Fruit fly (Drosophila melanogaster) whole organism, embryonic: ENCODE data around the gene CG31897.

ENCODE experiments used
- CG10209 ChIP-seq: fragments of 200-800 bp; sonication (Bioruptor generic); optimal IDR thresholded peaks from 3 replicates; lab custom pipeline; 2017; ENCODE audit warnings: missing biosample characterization, mild to moderate bottlenecking, missing genetic modification characterization, missing genetic modification reagents
- CG10462 ChIP-seq: fragments of 200-800 bp; sonication (Bioruptor generic); optimal IDR thresholded peaks from 2 replicates; lab custom pipeline; 2016; ENCODE audit warnings: missing biosample characterization, missing genetic modification characterization
- CG10543 ChIP-seq: fragments of 200-800 bp; sonication (Bioruptor generic); optimal IDR thresholded peaks from 3 replicates; lab custom pipeline; 2017; ENCODE audit warnings: missing biosample characterization, mild to moderate bottlenecking, missing genetic modification characterization, moderate library complexity
- CG10959 ChIP-seq: fragments of 200-800 bp; sonication (Bioruptor generic); IDR thresholded peaks from 2 replicates; pipeline ENCODE4 v1.3.6; 2022; ENCODE audit warnings: missing biosample characterization, missing genetic modification characterization
- CG11456 ChIP-seq: fragments of 200-800 bp; sonication (Bioruptor generic); IDR thresholded peaks from 3 replicates; pipeline ENCODE4 v1.3.6; 2022; ENCODE audit warnings: missing biosample characterization, missing genetic modification characterization
- CG12219 ChIP-seq: fragments of 200-800 bp; sonication (Bioruptor generic); optimal IDR thresholded peaks from 3 replicates; lab custom pipeline; 2018; ENCODE audit warnings: missing biosample characterization, mild to moderate bottlenecking, missing genetic modification characterization
- CG13624 ChIP-seq: fragments of 200-800 bp; sonication (Bioruptor generic); optimal IDR thresholded peaks from 2 replicates; lab custom pipeline; 2016; ENCODE audit warnings: missing biosample characterization, missing genetic modification characterization
- CG14667 ChIP-seq: fragments of 200-800 bp; sonication (Bioruptor generic); IDR thresholded peaks from 2 replicates; pipeline ENCODE4 v1.3.6; 2022; ENCODE audit warnings: missing biosample characterization, missing genetic modification characterization
- CG14860 ChIP-seq: fragments of 200-800 bp; sonication (Bioruptor generic); IDR thresholded peaks from 3 replicates; pipeline ENCODE4 v1.3.6; 2022; ENCODE audit warnings: missing biosample characterization, missing genetic modification characterization; ENCODE audit not compliant: partially characterized antibody
- CG14965 ChIP-seq: fragments of 200-800 bp; sonication (Bioruptor generic); optimal IDR thresholded peaks from 2 replicates; lab custom pipeline; 2016; ENCODE audit warnings: missing biosample characterization, missing genetic modification characterization, borderline replicate concordance
- CG17802 ChIP-seq: fragments of 200-800 bp; sonication (Bioruptor generic); optimal IDR thresholded peaks from 2 replicates; lab custom pipeline; 2018; ENCODE audit warnings: missing biosample characterization, mild to moderate bottlenecking, missing genetic modification characterization, moderate library complexity
- CG17912 ChIP-seq: fragments of 200-800 bp; sonication (Bioruptor generic); optimal IDR thresholded peaks from 2 replicates; lab custom pipeline; 2018; ENCODE audit warnings: missing biosample characterization, mild to moderate bottlenecking, missing genetic modification characterization
- CG1792 ChIP-seq: fragments of 200-800 bp; sonication (Bioruptor generic); optimal IDR thresholded peaks from 2 replicates; lab custom pipeline; 2016; ENCODE audit warnings: missing biosample characterization, missing genetic modification characterization
- CG18011 ChIP-seq: fragments of 200-800 bp; sonication (Bioruptor generic); optimal IDR thresholded peaks from 2 replicates; lab custom pipeline; 2017; ENCODE audit warnings: missing biosample characterization, missing genetic modification characterization, mild to moderate bottlenecking, moderate library complexity, missing genotype
- CG1832 ChIP-seq: fragments of 200-800 bp; sonication (Bioruptor generic); optimal IDR thresholded peaks from 2 replicates; lab custom pipeline; 2017; ENCODE audit warnings: missing biosample characterization, mild to moderate bottlenecking, missing genetic modification characterization, inconsistent platforms
- CG30020 ChIP-seq: fragments of 200-800 bp; optimal IDR thresholded peaks from 2 replicates; lab custom pipeline; 2019; ENCODE audit warnings: missing biosample characterization, mild to moderate bottlenecking, missing genetic modification characterization, moderate library complexity
- CG3838 ChIP-seq: fragments of 200-800 bp; sonication (Bioruptor generic); optimal IDR thresholded peaks from 3 replicates; lab custom pipeline; 2016; ENCODE audit warnings: missing biosample characterization, missing genetic modification characterization
- CG4730 ChIP-seq: fragments of 200-800 bp; sonication (Bioruptor generic); IDR thresholded peaks from 2 replicates; pipeline ENCODE4 v1.3.6; 2022; ENCODE audit warnings: missing biosample characterization, missing genetic modification characterization
- CG5953 ChIP-seq: fragments of 200-800 bp; sonication (Bioruptor generic); IDR thresholded peaks from 2 replicates; pipeline ENCODE4 v1.3.6; 2022; ENCODE audit warnings: missing biosample characterization, missing genetic modification characterization
- CG6272 ChIP-seq: fragments of 200-800 bp; sonication (Bioruptor generic); IDR thresholded peaks from 2 replicates; pipeline ENCODE4 v1.3.6; 2022; ENCODE audit warnings: missing biosample characterization, missing genetic modification characterization
- CG7963 ChIP-seq: fragments of 200-800 bp; sonication (Bioruptor generic); IDR thresholded peaks from 3 replicates; pipeline ENCODE4 v1.3.6; 2022; ENCODE audit warnings: missing biosample characterization, missing genetic modification characterization; ENCODE audit not compliant: partially characterized antibody
- CG8388 ChIP-seq: fragments of 200-800 bp; sonication (Bioruptor generic); optimal IDR thresholded peaks from 2 replicates; lab custom pipeline; 2019; ENCODE audit warnings: missing biosample characterization, mild to moderate bottlenecking, missing genetic modification characterization, moderate library complexity
- CG9797 ChIP-seq: fragments of 200-800 bp; sonication (Bioruptor generic); optimal IDR thresholded peaks from 3 replicates; lab custom pipeline; 2018; ENCODE audit warnings: missing biosample characterization, mild to moderate bottlenecking, missing genetic modification characterization
- CG9817 ChIP-seq: fragments of 200-800 bp; sonication (Bioruptor generic); optimal IDR thresholded peaks from 2 replicates; lab custom pipeline; 2018; ENCODE audit warnings: missing biosample characterization, mild to moderate bottlenecking, missing genetic modification characterization, moderate library complexity
- CG9876 ChIP-seq: fragments of 200-800 bp; sonication (Bioruptor generic); optimal IDR thresholded peaks from 2 replicates; lab custom pipeline; 2016; ENCODE audit warnings: missing biosample characterization, missing genetic modification characterization
- D19B ChIP-seq: fragments of 200-800 bp; sonication (Bioruptor generic); optimal IDR thresholded peaks from 2 replicates; lab custom pipeline; 2017; ENCODE audit warnings: missing biosample characterization, mild to moderate bottlenecking, missing genetic modification characterization
- Dfd ChIP-seq, 2 experiments: fragments of >200 bp; optimal IDR thresholded peaks; 2 replicates each; lab custom pipeline; 2017; ENCODE audit warnings: missing biosample characterization in 2 of 2, missing genetic modification characterization in 2 of 2
- Doc2 ChIP-seq: fragments of 200-800 bp; sonication (Bioruptor generic); IDR thresholded peaks from 2 replicates; pipeline ENCODE4 v1.3.6; 2022; ENCODE audit warnings: missing biosample characterization, missing genetic modification characterization
- Fer1 ChIP-seq: fragments of 200-800 bp; sonication (Bioruptor generic); optimal IDR thresholded peaks from 2 replicates; lab custom pipeline; 2017; ENCODE audit warnings: missing biosample characterization, mild to moderate bottlenecking, missing genetic modification characterization
- H15 ChIP-seq: fragments of 200-800 bp; sonication (Bioruptor generic); IDR thresholded peaks from 3 replicates; pipeline ENCODE4 v1.3.6; 2022; ENCODE audit warnings: missing biosample characterization, missing genetic modification characterization
- Lim3 ChIP-seq: fragments of 200-800 bp; sonication (Bioruptor generic); IDR thresholded peaks from 2 replicates; pipeline ENCODE4 v1.3.6; 2022; ENCODE audit warnings: missing biosample characterization, missing genetic modification characterization
- Max ChIP-seq: fragments of 200-800 bp; sonication (Bioruptor generic); optimal IDR thresholded peaks from 2 replicates; lab custom pipeline; 2016; ENCODE audit warnings: missing biosample characterization, mild to moderate bottlenecking, missing genetic modification characterization
- Nf-YA ChIP-seq: fragments of 200-800 bp; sonication (Bioruptor generic); IDR thresholded peaks from 2 replicates; pipeline ENCODE4 v1.3.6; 2022; ENCODE audit warnings: missing biosample characterization, missing genetic modification characterization
- Ravus ChIP-seq: fragments of 200-800 bp; sonication (Bioruptor generic); IDR thresholded peaks from 2 replicates; pipeline ENCODE4 v1.3.6; 2022; ENCODE audit warnings: missing biosample characterization, missing genetic modification characterization
- Trl ChIP-seq, 3 experiments: fragments of >200 bp in 2 of 3; fragments of 200-800 bp in 1 of 3; sonication (Bioruptor generic) in 1 of 3; optimal IDR thresholded peaks; 2 replicates in 1 of 3; 3 replicates in 2 of 3; lab custom pipeline; 2016 to 2017; ENCODE audit warnings: missing biosample characterization in 1 of 3, missing genetic modification characterization in 1 of 3
- amos ChIP-seq: fragments of 200-800 bp; sonication (Bioruptor generic); IDR thresholded peaks from 2 replicates; pipeline ENCODE4 v1.3.6; 2022; ENCODE audit warnings: missing biosample characterization, missing genetic modification characterization; ENCODE audit not compliant: partially characterized antibody
- ara ChIP-seq: fragments of 200-800 bp; sonication (Bioruptor generic); IDR thresholded peaks from 2 replicates; pipeline ENCODE4 v1.3.6; 2022; ENCODE audit warnings: missing biosample characterization, missing genetic modification characterization
- ato ChIP-seq: fragments of 200-800 bp; sonication (Bioruptor generic); IDR thresholded peaks from 2 replicates; pipeline ENCODE4 v1.3.6; 2022; ENCODE audit warnings: missing biosample characterization, missing genetic modification characterization; ENCODE audit not compliant: partially characterized antibody
- crol ChIP-seq: fragments of 200-800 bp; sonication (Bioruptor generic); IDR thresholded peaks from 2 replicates; pipeline ENCODE4 v1.3.6; 2022; ENCODE audit warnings: missing biosample characterization, missing genetic modification characterization
- gcm ChIP-seq: fragments of 200-800 bp; sonication (Bioruptor generic); optimal IDR thresholded peaks from 2 replicates; lab custom pipeline; 2019; ENCODE audit warnings: missing biosample characterization, mild to moderate bottlenecking, missing genetic modification characterization, moderate library complexity
- grau ChIP-seq: fragments of 200-800 bp; optimal IDR thresholded peaks from 3 replicates; lab custom pipeline; 2019; ENCODE audit warnings: missing biosample characterization, mild to moderate bottlenecking, missing genetic modification characterization, moderate library complexity
- ham ChIP-seq: fragments of 200-800 bp; sonication (Bioruptor generic); IDR thresholded peaks from 2 replicates; pipeline ENCODE4 v1.3.6; 2022; ENCODE audit warnings: missing biosample characterization, missing genetic modification characterization
- lbe ChIP-seq: fragments of 200-800 bp; sonication (Bioruptor generic); optimal IDR thresholded peaks from 2 replicates; lab custom pipeline; 2016; ENCODE audit warnings: missing biosample characterization, mild to moderate bottlenecking, missing genetic modification characterization
- lmd ChIP-seq: fragments of 200-800 bp; sonication (Bioruptor generic); IDR thresholded peaks from 2 replicates; pipeline ENCODE4 v1.3.6; 2022; ENCODE audit warnings: missing biosample characterization, missing genetic modification characterization
- peb ChIP-seq: fragments of 200-800 bp; sonication (Bioruptor generic); IDR thresholded peaks from 2 replicates; pipeline ENCODE4 v1.3.6; 2022; ENCODE audit warnings: missing biosample characterization, missing genetic modification characterization
- psq ChIP-seq: fragments of 200-800 bp; sonication (Bioruptor generic); optimal IDR thresholded peaks from 2 replicates; lab custom pipeline; 2017; ENCODE audit warnings: missing biosample characterization, missing genetic modification characterization
- sna ChIP-seq: fragments of 200-800 bp; sonication (Bioruptor generic); IDR thresholded peaks from 2 replicates; pipeline ENCODE4 v1.3.6; 2022; ENCODE audit warnings: missing biosample characterization, missing genetic modification characterization; ENCODE audit not compliant: partially characterized antibody
- unpg ChIP-seq: fragments of 200-800 bp; sonication (Bioruptor generic); optimal IDR thresholded peaks from 3 replicates; lab custom pipeline; 2018; ENCODE audit warnings: missing biosample characterization, mild to moderate bottlenecking, missing genetic modification characterization, moderate library complexity
- yki ChIP-seq: fragments of >200 bp; optimal IDR thresholded peaks from 3 replicates; lab custom pipeline; 2018
- zf30C ChIP-seq: fragments of 200-800 bp; sonication (Bioruptor generic); optimal IDR thresholded peaks from 3 replicates; lab custom pipeline; 2018; ENCODE audit warnings: missing biosample characterization, mild to moderate bottlenecking, missing genetic modification characterization

The CG31897 gene

dm6 chr2L:8464107-8464582 lies 21.9 kb downstream of the CG31897 start, which contains the start of gene prg (continued):
- TF ChIP-seq Trl (optimal IDR thresholded peaks at IDR 0.05; lab: Kevin White, UChicago), result no peak
- TF ChIP-seq Trl (GFP tag; optimal IDR thresholded peaks at IDR 0.05; lab: Kevin White, UChicago), result peak; percentile 74
- TF ChIP-seq yki (lab: Kevin White, UChicago), result no peak
- peak; percentile 47 for TF ChIP-seq CG3838 (GFP tag; lab: Kevin White, UChicago)
- TF ChIP-seq ham (GFP tag; lab: Robert Waterston, UW), result no peak
- peak; percentile 94 for TF ChIP-seq CG14860 (GFP tag; lab: Robert Waterston, UW)
- TF ChIP-seq sna (GFP tag; lab: Robert Waterston, UW), result peak; percentile 96
- TF ChIP-seq CG9876, result no peak
- no peak for TF ChIP-seq CG14965 (GFP tag; lab: Kevin White, UChicago)
- peak; percentile 72; the same call in 2 of the 3 replicates for TF ChIP-seq CG11456 (GFP tag; lab: Robert Waterston, UW)
- no peak for TF ChIP-seq CG6272 (GFP tag; lab: Robert Waterston, UW)
- peak; percentile 38 for TF ChIP-seq CG18011 (GFP tag; lab: Kevin White, UChicago)
- peak; percentile 34 for TF ChIP-seq CG10462 (GFP tag; lab: Kevin White, UChicago)
- peak; percentile 77 for TF ChIP-seq unpg (GFP tag; lab: Kevin White, UChicago)
- TF ChIP-seq CG12219, result no peak
- peak; percentile 54 for TF ChIP-seq CG8388 (GFP tag; lab: Kevin White, UChicago)
- no peak for TF ChIP-seq CG4730 (GFP tag; lab: Robert Waterston, UW)
- no peak for TF ChIP-seq CG10959 (GFP tag; lab: Robert Waterston, UW)
- peak; percentile 72 for TF ChIP-seq CG10543
- no peak for TF ChIP-seq CG1832
- TF ChIP-seq CG14667 (GFP tag; lab: Robert Waterston, UW), result no peak
- no peak for TF ChIP-seq CG9797
- TF ChIP-seq lmd (GFP tag; lab: Robert Waterston, UW), result peak; percentile 26; the same call in 1 of the 2 replicates
- TF ChIP-seq Dfd (GFP tag; optimal IDR thresholded peaks at IDR 0.05; lab: Kevin White, UChicago), result no peak
- TF ChIP-seq grau, result peak; percentile 78
- peak; percentile 79 for TF ChIP-seq Fer1
- peak; percentile 49; the same call in 1 of the 3 replicates for TF ChIP-seq H15
- TF ChIP-seq CG10209 (GFP tag; lab: Kevin White, UChicago), result peak; percentile 43
- no peak for TF ChIP-seq Lim3 (GFP tag; lab: Robert Waterston, UW)
- TF ChIP-seq ato (GFP tag; lab: Robert Waterston, UW), result peak; percentile 97
- TF ChIP-seq CG5953 (GFP tag; lab: Robert Waterston, UW), result peak; percentile 18; the same call in 1 of the 2 replicates
- TF ChIP-seq CG30020 (tag; lab: Kevin White, UChicago), result peak; percentile 47
- TF ChIP-seq CG7963 (GFP tag; lab: Robert Waterston, UW), result peak; percentile 98
- TF ChIP-seq crol (GFP tag; lab: Robert Waterston, UW), result no peak
- peak; percentile 94 for TF ChIP-seq amos (GFP tag; lab: Robert Waterston, UW)
- peak; percentile 66 for TF ChIP-seq CG13624
- no peak for TF ChIP-seq CG17802
- TF ChIP-seq Ravus (GFP tag; lab: Robert Waterston, UW), result no peak
- peak; percentile 59 for TF ChIP-seq CG9817 (tag; lab: Kevin White, UChicago)
- no peak for TF ChIP-seq peb
- no peak for TF ChIP-seq zf30C
- 0 out of 2 replicates have a peak, but pooled peaks have one; percentile 26 for TF ChIP-seq ara (GFP tag; lab: Robert Waterston, UW)
- TF ChIP-seq Max (GFP tag; lab: Kevin White, UChicago), result peak; percentile 84
- no peak for TF ChIP-seq psq (GFP tag; lab: Kevin White, UChicago)
- TF ChIP-seq CG17912, result no peak
- peak; percentile 53 for TF ChIP-seq D19B (GFP tag; lab: Kevin White, UChicago)
- TF ChIP-seq CG1792, result peak; percentile 50
- TF ChIP-seq gcm (GFP tag; lab: Kevin White, UChicago), result peak; percentile 45
- no peak for TF ChIP-seq Nf-YA
- peak; percentile 64 for TF ChIP-seq lbe
- no peak for TF ChIP-seq Doc2 (GFP tag; lab: Robert Waterston, UW)
